Fruit fly (Drosophila melanogaster): ENCODE results near the gene PTPMT1.

dm6 chr3R:23757912-23758607 is at the start of gene PTPMT1, which contains the start of gene Hrd3:
- TF ChIP-seq Gug (GFP tag; IDR thresholded peaks at IDR 0.05) (peak; percentile 96), CG16779 (tag; optimal IDR thresholded peaks at IDR 0.05) (peak; percentile 97), CG3919 (GFP tag; optimal IDR thresholded peaks at IDR 0.05) (peak; percentile 99), svp (GFP tag) (peak; percentile 99), Hr39 (GFP tag; optimal IDR thresholded peaks at IDR 0.05) (peak; percentile 98), CG9139 (GFP tag; optimal IDR thresholded peaks at IDR 0.05) (peak; percentile 96), net (GFP tag; optimal IDR thresholded peaks at IDR 0.05) (peak; percentile 99), Lpt (GFP tag; optimal IDR thresholded peaks at IDR 0.05) (peak; percentile 98), CG6854 (GFP tag; optimal IDR thresholded peaks at IDR 0.05) (peak; percentile 97), Blimp-1 (GFP tag; optimal IDR thresholded peaks at IDR 0.05) (peak; percentile 94)

All from whole organism, prepupa.